Worm (Caenorhabditis elegans) whole organism, L2 larva: ENCODE measurements around the gene F10E9.10.

Experiments used
- C34F6.9 ChIP-seq: fragments of 150-350 bp; optimal IDR thresholded peaks from 2 replicates; lab custom pipeline; 2014; ENCODE audit warnings: missing biosample characterization, missing genetic modification characterization
- F13H6.1 ChIP-seq: sonication (generic microtip); optimal IDR thresholded peaks from 2 replicates; lab custom pipeline; 2016; ENCODE audit warnings: missing genetic modification characterization, missing compliant biosample characterization
- R02D3.7 ChIP-seq: fragments of 150-350 bp; optimal IDR thresholded peaks from 2 replicates; lab custom pipeline; 2014; ENCODE audit warnings: missing biosample characterization, missing genetic modification characterization
- Y55F3AM.14 ChIP-seq: fragments of 200-800 bp; sonication (Bioruptor generic); optimal IDR thresholded peaks from 2 replicates; lab custom pipeline; 2018; ENCODE audit warnings: mild to moderate bottlenecking, missing genetic modification characterization, missing compliant biosample characterization
- ZK546.5 ChIP-seq: sonication (generic microtip); optimal IDR thresholded peaks from 2 replicates; lab custom pipeline; 2017; ENCODE audit warnings: missing biosample characterization, missing genetic modification characterization
- alr-1 ChIP-seq: fragments of 150-350 bp; optimal IDR thresholded peaks from 2 replicates; lab custom pipeline; 2014; ENCODE audit warnings: missing biosample characterization, missing genetic modification characterization
- ama-1 ChIP-seq: fragments of 150-350 bp; optimal IDR thresholded peaks from 2 replicates; lab custom pipeline; 2018; ENCODE audit warnings: inconsistent platforms
- blmp-1 ChIP-seq: sonication (generic microtip); optimal IDR thresholded peaks from 2 replicates; lab custom pipeline; 2017; ENCODE audit warnings: missing genetic modification characterization, mild to moderate bottlenecking, missing compliant biosample characterization, antibody characterized with exemption, moderate library complexity; ENCODE audit not compliant: insufficient read depth
- ceh-16 ChIP-seq: fragments of 150-350 bp; optimal IDR thresholded peaks from 2 replicates; lab custom pipeline; 2014; ENCODE audit warnings: missing biosample characterization, missing genetic modification characterization
- crh-2 ChIP-seq: sonication (generic microtip); optimal IDR thresholded peaks from 2 replicates; lab custom pipeline; 2017; ENCODE audit warnings: missing biosample characterization, missing genetic modification characterization
- dmd-4 ChIP-seq: sonication (generic microtip); optimal IDR thresholded peaks from 2 replicates; lab custom pipeline; 2017; ENCODE audit warnings: missing biosample characterization, missing genetic modification characterization
- egl-27 ChIP-seq: sonication (generic microtip); optimal IDR thresholded peaks from 3 replicates; lab custom pipeline; 2017; ENCODE audit warnings: missing biosample characterization, missing genetic modification reagents, missing genetic modification characterization
- elt-1 ChIP-seq: fragments of 150-350 bp; optimal IDR thresholded peaks from 2 replicates; lab custom pipeline; 2014; ENCODE audit warnings: missing biosample characterization, missing genetic modification characterization
- elt-3 ChIP-seq: sonication (generic microtip); optimal IDR thresholded peaks from 2 replicates; lab custom pipeline; 2017; ENCODE audit warnings: missing biosample characterization, missing genetic modification characterization
- fos-1 ChIP-seq: fragments of 150-350 bp; optimal IDR thresholded peaks from 2 replicates; lab custom pipeline; 2014; ENCODE audit warnings: missing biosample characterization, missing genetic modification characterization
- gmeb-1 ChIP-seq: fragments of 150-350 bp; optimal IDR thresholded peaks from 2 replicates; lab custom pipeline; 2014; ENCODE audit warnings: missing biosample characterization, missing genetic modification characterization
- lin-11 ChIP-seq: fragments of 150-350 bp; sonication (generic microtip); optimal IDR thresholded peaks from 2 replicates; lab custom pipeline; 2014; ENCODE audit warnings: missing biosample characterization, missing genetic modification characterization, inconsistent platforms, mixed read lengths
- lin-13 ChIP-seq: fragments of 150-350 bp; optimal IDR thresholded peaks from 2 replicates; lab custom pipeline; 2014; ENCODE audit warnings: missing biosample characterization, missing genetic modification reagents, missing genetic modification characterization
- lin-39 ChIP-seq: fragments of 150-350 bp; optimal IDR thresholded peaks from 2 replicates; lab custom pipeline; 2014; ENCODE audit warnings: missing biosample characterization, missing genetic modification reagents, missing genetic modification characterization
- lsy-2 ChIP-seq, 2 experiments: fragments of 150-350 bp in 1 of 2; sonication (generic microtip) in 1 of 2; optimal IDR thresholded peaks; 2 replicates each; lab custom pipeline; 2014 to 2017; ENCODE audit warnings: missing biosample characterization in 2 of 2, missing genetic modification characterization in 2 of 2
- mab-5 ChIP-seq: fragments of 150-350 bp; optimal IDR thresholded peaks from 2 replicates; lab custom pipeline; 2014; ENCODE audit warnings: missing biosample characterization, missing genetic modification characterization
- nhr-10 ChIP-seq: sonication (generic microtip); optimal IDR thresholded peaks from 2 replicates; lab custom pipeline; 2017; ENCODE audit warnings: missing biosample characterization, missing genetic modification characterization
- nhr-11 ChIP-seq: fragments of 150-350 bp; optimal IDR thresholded peaks from 2 replicates; lab custom pipeline; 2014; ENCODE audit warnings: missing biosample characterization, missing genetic modification characterization
- nhr-129 ChIP-seq: fragments of 150-350 bp; optimal IDR thresholded peaks from 2 replicates; lab custom pipeline; 2014; ENCODE audit warnings: missing biosample characterization, missing genetic modification characterization
- nhr-21 ChIP-seq: fragments of 150-350 bp; optimal IDR thresholded peaks from 2 replicates; lab custom pipeline; 2014; ENCODE audit warnings: missing biosample characterization, missing genetic modification characterization
- nhr-237 ChIP-seq: fragments of 150-350 bp; optimal IDR thresholded peaks from 2 replicates; lab custom pipeline; 2014; ENCODE audit warnings: missing biosample characterization, missing genetic modification characterization
- nhr-25 ChIP-seq: fragments of 150-350 bp; sonication (generic microtip); optimal IDR thresholded peaks from 3 replicates; lab custom pipeline; 2014; ENCODE audit warnings: missing biosample characterization, missing genetic modification characterization
- nhr-6 ChIP-seq: fragments of 150-350 bp; optimal IDR thresholded peaks from 2 replicates; lab custom pipeline; 2014; ENCODE audit warnings: missing biosample characterization, missing genetic modification characterization
- nhr-77 ChIP-seq: fragments of 150-350 bp; optimal IDR thresholded peaks from 2 replicates; lab custom pipeline; 2014; ENCODE audit warnings: missing biosample characterization, missing genetic modification characterization
- peb-1 ChIP-seq: fragments of 150-350 bp; optimal IDR thresholded peaks from 2 replicates; lab custom pipeline; 2014; ENCODE audit warnings: missing biosample characterization, missing genetic modification characterization
- sem-4 ChIP-seq: fragments of 150-350 bp; optimal IDR thresholded peaks from 2 replicates; lab custom pipeline; 2014; ENCODE audit warnings: missing biosample characterization, missing genetic modification reagents, missing genetic modification characterization
- sma-3 ChIP-seq: sonication (generic microtip); optimal IDR thresholded peaks from 2 replicates; lab custom pipeline; 2016; ENCODE audit warnings: missing genetic modification reagents, missing genetic modification characterization, missing compliant biosample characterization
- sma-9 ChIP-seq, 2 experiments: fragments of 150-350 bp in 1 of 2; sonication (generic microtip) in 1 of 2; optimal IDR thresholded peaks; 2 replicates each; lab custom pipeline; 2014 to 2016; ENCODE audit warnings: missing genetic modification characterization in 2 of 2, mild to moderate bottlenecking in 1 of 2, missing biosample characterization in 1 of 2, missing compliant biosample characterization in 1 of 2, missing genetic modification reagents in 1 of 2, moderate library complexity in 1 of 2
- snpc-4 ChIP-seq: fragments of 150-350 bp; optimal IDR thresholded peaks from 2 replicates; lab custom pipeline; 2014; ENCODE audit warnings: missing biosample characterization, missing genetic modification characterization
- unc-55 ChIP-seq: fragments of 150-350 bp; sonication (generic microtip); optimal IDR thresholded peaks from 3 replicates; lab custom pipeline; 2014; ENCODE audit warnings: missing biosample characterization, missing genetic modification reagents, missing genetic modification characterization
- zag-1 ChIP-seq: fragments of 150-350 bp; optimal IDR thresholded peaks from 2 replicates; lab custom pipeline; 2014; ENCODE audit warnings: missing biosample characterization, missing genetic modification characterization
- ztf-1 ChIP-seq: fragments of 200-800 bp; sonication (Bioruptor generic); conservative IDR thresholded peaks from 2 replicates; pipeline ENCODE4 v1.3.6; 2022; ENCODE audit warnings: missing genetic modification characterization, missing compliant biosample characterization
- ztf-11 ChIP-seq: sonication (generic microtip); optimal IDR thresholded peaks from 2 replicates; lab custom pipeline; 2017; ENCODE audit warnings: missing biosample characterization, missing genetic modification characterization
- ztf-4 ChIP-seq: fragments of 150-350 bp; optimal IDR thresholded peaks from 2 replicates; lab custom pipeline; 2014; ENCODE audit warnings: missing biosample characterization, missing genetic modification characterization

F10E9.10 gene

DNA sequence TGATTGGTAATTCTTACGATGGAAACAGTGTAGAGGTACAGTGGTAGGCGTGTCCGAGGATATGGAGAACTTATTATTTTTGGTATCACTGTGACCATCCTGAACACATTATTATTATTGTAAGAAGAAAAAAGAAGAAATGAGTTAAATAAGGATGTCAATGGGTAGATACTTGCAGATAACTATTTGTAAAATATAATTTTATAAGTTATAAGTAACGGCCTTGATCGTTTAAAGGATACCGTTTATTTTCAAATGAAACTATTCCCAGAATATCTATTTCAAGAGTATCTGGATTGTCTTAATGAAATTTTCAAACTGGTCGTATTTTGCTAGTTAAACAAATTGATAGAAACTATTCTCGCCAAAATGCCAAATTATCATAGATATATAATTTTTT, at the start of gene F10E9.10:
Gene F10E9.10, minus strand, starts transcription at position 101 of the 400 bp plus-strand sequence.
- no peak for TF ChIP-seq nhr-25 (tag; lab: Kevin White, UChicago)
- TF ChIP-seq dmd-4 (tag; lab: Kevin White, UChicago) = no peak
- TF ChIP-seq ztf-1 (GFP tag; lab: Robert Waterston, UW) = no peak
- no peak for TF ChIP-seq gmeb-1 (tag; lab: Kevin White, UChicago)
- no peak for TF ChIP-seq lin-39

DNA sequence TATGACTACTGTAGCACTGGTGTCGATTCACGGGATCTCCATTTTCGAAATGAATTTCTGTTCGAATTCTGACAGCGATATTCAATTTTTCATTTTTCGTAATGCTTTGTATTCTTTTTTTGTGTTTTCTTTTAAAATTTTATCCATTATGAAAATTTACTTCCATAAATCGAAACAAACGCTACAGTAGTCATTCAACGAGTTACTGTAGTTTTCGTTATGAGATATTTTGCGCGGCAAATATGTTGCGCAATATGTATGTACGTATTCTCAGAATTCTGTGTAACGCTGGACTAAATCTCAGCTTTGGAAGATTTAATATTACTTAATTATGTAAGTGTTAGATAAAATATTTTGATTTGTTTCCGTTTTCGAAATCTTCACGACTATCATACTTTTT, 49.1 kb upstream of the F10E9.10 start:
- TF ChIP-seq peb-1 (tag; lab: Kevin White, UChicago) (no peak), lsy-2 (tag; optimal IDR thresholded peaks at IDR 0.05; lab: Kevin White, UChicago) (no peak), unc-55 (GFP tag; lab: Kevin White, UChicago) (no peak), sem-4 (tag; lab: Kevin White, UChicago) (no peak)

DNA sequence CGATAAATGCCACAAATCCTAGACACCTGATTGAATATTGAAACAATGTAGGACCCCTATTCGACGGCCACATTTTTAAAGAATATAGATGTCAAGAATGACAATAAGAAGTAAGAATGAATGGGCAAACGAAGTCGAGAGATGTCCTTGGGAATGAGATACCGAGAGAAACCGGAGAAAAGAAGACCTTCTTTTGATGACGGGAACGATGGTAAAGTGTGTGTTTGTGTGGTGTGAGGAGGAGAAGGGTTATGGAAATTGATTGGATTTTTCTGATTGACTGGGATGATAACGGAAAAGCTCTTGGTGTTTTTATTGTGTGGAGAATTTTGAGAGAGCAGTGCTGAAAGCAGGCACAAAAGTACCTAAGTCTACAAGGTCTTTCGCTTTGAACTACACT, 48.5 kb upstream of the F10E9.10 start, which contains the start of gene R05D3.9:
Gene R05D3.9, minus strand, starts transcription at position 101 of the 400 bp plus-strand sequence.
- TF ChIP-seq snpc-4 (tag; lab: Kevin White, UChicago) = no peak

DNA sequence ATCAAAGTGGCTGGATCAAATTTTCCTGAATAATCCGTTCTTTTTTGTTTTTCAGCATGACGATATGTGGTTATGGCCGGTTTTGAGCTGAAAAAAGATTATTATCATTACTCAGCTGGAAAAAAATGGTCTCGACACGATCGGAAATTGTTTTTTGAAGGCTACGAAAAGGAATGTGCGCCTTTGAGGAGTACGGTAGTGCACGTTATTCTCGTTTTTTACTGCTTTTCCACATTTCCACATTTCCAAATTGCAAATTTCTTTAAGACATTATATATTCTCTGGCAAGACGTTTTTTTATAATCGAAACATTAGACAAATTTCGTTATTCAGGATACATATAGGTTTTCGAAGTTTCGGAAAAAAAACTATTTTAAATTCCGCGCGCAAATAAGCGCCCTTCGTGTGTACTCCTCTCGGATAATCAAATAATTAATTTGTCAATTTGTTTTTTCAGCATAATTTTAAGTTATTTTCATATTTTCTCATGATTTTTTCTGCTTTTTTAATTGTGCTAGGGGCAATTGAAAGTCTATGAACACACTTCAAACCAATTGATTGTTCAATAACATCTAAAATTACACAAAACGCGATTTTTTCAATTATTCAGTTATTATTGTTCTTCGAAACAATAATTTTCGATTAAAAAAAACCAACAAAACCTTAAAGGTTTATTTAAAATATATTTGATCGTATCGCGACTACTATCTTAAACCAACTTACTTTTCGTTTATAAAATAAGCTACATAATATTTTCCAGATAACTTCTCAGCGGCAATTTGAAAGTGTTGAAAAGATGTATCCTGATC, 43.4 kb upstream of the F10E9.10 start, which contains the start of gene R05D3.3:
Gene R05D3.3, plus strand, starts transcription at position 759 of the 809 bp plus-strand sequence.
- TF ChIP-seq mab-5 (no peak), alr-1 (tag; lab: Kevin White, UChicago) (no peak), crh-2 (tag; lab: Kevin White, UChicago) (no peak), nhr-77 (tag; lab: Kevin White, UChicago) (no peak), nhr-6 (no peak), blmp-1 (tag; lab: Kevin White, UChicago) (no peak), nhr-129 (tag; lab: Kevin White, UChicago) (no peak), nhr-25 (tag; lab: Kevin White, UChicago) (no peak), fos-1 (no peak), C34F6.9 (no peak), lin-39 (no peak), gmeb-1 (tag; lab: Kevin White, UChicago) (no peak)

DNA sequence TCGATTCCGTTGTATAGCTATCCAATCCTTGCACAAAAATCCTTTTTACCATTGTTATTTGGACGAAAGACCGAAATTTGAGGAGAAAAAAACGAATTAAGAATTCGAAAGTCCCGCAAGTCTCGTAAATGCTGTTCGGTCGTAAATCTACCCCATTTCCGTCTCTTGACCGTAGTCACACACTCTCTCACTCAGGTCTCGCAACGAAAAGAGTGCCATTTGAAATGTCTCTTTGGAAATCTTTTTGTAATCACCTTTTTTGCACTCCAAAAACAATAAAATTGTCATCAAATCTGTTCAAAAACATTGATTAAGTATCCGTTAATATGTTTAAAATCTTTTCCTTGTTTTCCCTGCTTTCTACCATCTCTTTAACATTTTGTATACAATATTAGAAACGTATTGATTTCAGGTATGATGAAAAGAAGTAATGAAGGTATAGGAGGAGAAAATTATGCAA, 38.2 kb upstream of the F10E9.10 start, which contains the start of the genes R05D3.8 and rfp-1:
Gene R05D3.8, minus strand, starts transcription at position 115 of the 460 bp plus-strand sequence.
Gene rfp-1, plus strand, starts transcription at position 410 of the 460 bp plus-strand sequence.
- TF ChIP-seq nhr-6 = peak; percentile 34
- no peak for TF ChIP-seq nhr-11 (tag; lab: Kevin White, UChicago)
- TF ChIP-seq ceh-16 (tag; lab: Kevin White, UChicago) = peak; percentile 34
- peak; percentile 89 for TF ChIP-seq C34F6.9
- TF ChIP-seq blmp-1 (tag; lab: Kevin White, UChicago) = no peak
- TF ChIP-seq lin-13 (GFP tag; lab: Kevin White, UChicago) = peak; percentile 87
- TF ChIP-seq nhr-237 = no peak
- no peak for TF ChIP-seq elt-1
- TF ChIP-seq nhr-129 (tag; lab: Kevin White, UChicago) = peak; percentile 95
- TF ChIP-seq F13H6.1 (tag; lab: Kevin White, UChicago) = peak; percentile 44
- TF ChIP-seq snpc-4 (tag; lab: Kevin White, UChicago) = no peak
- TF ChIP-seq ZK546.5 (tag; lab: Kevin White, UChicago) = peak; percentile 44
- TF ChIP-seq lin-11 (tag; lab: Kevin White, UChicago) = peak; percentile 63
- TF ChIP-seq lsy-2 (tag; optimal IDR thresholded peaks at IDR 0.05; lab: Kevin White, UChicago) = peak; percentile 97 to 99
- no peak for TF ChIP-seq nhr-10 (tag; lab: Kevin White, UChicago)
- TF ChIP-seq elt-3 (tag; lab: Kevin White, UChicago) = no peak
- TF ChIP-seq nhr-25 (tag; lab: Kevin White, UChicago) = peak; percentile 76
- no peak for TF ChIP-seq ztf-11 (tag; lab: Kevin White, UChicago)
- no peak for TF ChIP-seq peb-1 (tag; lab: Kevin White, UChicago)
- TF ChIP-seq gmeb-1 (tag; lab: Kevin White, UChicago) = peak; percentile 85
- TF ChIP-seq ztf-4 = no peak
- TF ChIP-seq mab-5 = peak; percentile 63
- TF ChIP-seq Y55F3AM.14 (GFP tag; lab: Kevin White, UChicago) = no peak
- peak; percentile 67 for TF ChIP-seq ama-1 (lab: Kevin White, UChicago)
- peak; percentile 97 for TF ChIP-seq R02D3.7 (tag; lab: Kevin White, UChicago)
- peak; percentile 43 for TF ChIP-seq sem-4 (tag; lab: Kevin White, UChicago)
- TF ChIP-seq zag-1 (tag; lab: Kevin White, UChicago) = peak; percentile 24
- TF ChIP-seq nhr-21 (tag; lab: Kevin White, UChicago) = peak; percentile 65
- TF ChIP-seq sma-9 (GFP tag; optimal IDR thresholded peaks at IDR 0.05; lab: Kevin White, UChicago) = peak; percentile 74
- TF ChIP-seq sma-9 (tag; optimal IDR thresholded peaks at IDR 0.05; lab: Kevin White, UChicago) = no peak
- peak; percentile 92 for TF ChIP-seq unc-55 (GFP tag; lab: Kevin White, UChicago)
- TF ChIP-seq egl-27 = peak; percentile 12
- TF ChIP-seq fos-1 = peak; percentile 72
- peak; percentile 69 for TF ChIP-seq sma-3
- TF ChIP-seq crh-2 (tag; lab: Kevin White, UChicago) = peak; percentile 88
